Fruit fly (Drosophila melanogaster): ENCODE data around the gene CG13293.

DNA sequence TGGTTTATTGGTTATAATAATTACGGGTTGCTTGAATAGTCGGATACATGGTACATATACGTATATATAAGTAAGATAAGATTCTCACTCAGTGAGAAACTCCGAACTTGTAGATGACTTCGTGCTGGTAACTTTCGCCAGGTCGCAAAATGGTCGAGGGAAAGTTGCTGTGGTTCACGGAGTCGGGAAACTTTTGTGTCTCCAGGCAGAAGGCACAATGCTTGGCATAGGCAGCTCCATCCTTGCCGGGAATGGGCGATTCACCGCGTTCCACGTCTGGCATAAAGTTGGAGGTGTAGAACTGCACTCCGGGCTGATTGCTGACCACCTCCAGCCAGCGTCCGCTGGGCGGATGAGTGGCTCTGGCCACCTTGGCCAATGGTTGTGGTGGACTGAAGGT lies 10.5 kb downstream of the CG13293 start, which contains the start of gene CG10469:
- TF ChIP-seq Sin3A (optimal IDR thresholded peaks at IDR 0.05) = no peak
- TF ChIP-seq psq (optimal IDR thresholded peaks at IDR 0.05) = no peak
- no peak for TF ChIP-seq Myc (optimal IDR thresholded peaks at IDR 0.05)
- TF ChIP-seq insv (optimal IDR thresholded peaks at IDR 0.05) = no peak
- TF ChIP-seq h (optimal IDR thresholded peaks at IDR 0.05) = no peak

Data from Kc167 (cell line).